Worm (Caenorhabditis elegans) whole organism, L4 larva: ENCODE data around the gene str-156.
"Not testable (repeated sequence)": the region's sequence is repeated elsewhere in the genome, so short reads cannot be mapped to it uniquely, and the experiment has no call there.

Source experiments
- F10B5.3 ChIP-seq: sonication (generic microtip); optimal IDR thresholded peaks from 2 replicates; lab custom pipeline; 2016; ENCODE audit warnings: mild to moderate bottlenecking, missing genetic modification characterization, missing compliant biosample characterization
- F26F4.8 ChIP-seq: fragments of 200-800 bp; sonication (Bioruptor generic); conservative IDR thresholded peaks from 2 replicates; pipeline ENCODE4 v1.3.6; 2022; ENCODE audit warnings: missing genetic modification characterization, missing compliant biosample characterization
- F49E8.2 ChIP-seq: sonication (generic microtip); optimal IDR thresholded peaks from 2 replicates; lab custom pipeline; 2016; ENCODE audit warnings: missing compliant biosample characterization, mild to moderate bottlenecking, missing genetic modification characterization, borderline replicate concordance
- Y48G9A.11 ChIP-seq: fragments of 200-800 bp; sonication (Bioruptor generic); IDR thresholded peaks from 2 replicates; pipeline ENCODE4 v1.3.6; 2022; ENCODE audit warnings: missing genetic modification reagents, missing genetic modification characterization, missing compliant biosample characterization
- ZK337.2 ChIP-seq: fragments of 200-800 bp; sonication (Bioruptor generic); IDR thresholded peaks from 2 replicates; pipeline ENCODE4 v1.3.6; 2022; ENCODE audit warnings: missing genetic modification reagents, missing genetic modification characterization, missing compliant biosample characterization
- aly-2 ChIP-seq: sonication (generic microtip); optimal IDR thresholded peaks from 2 replicates; lab custom pipeline; 2018; ENCODE audit warnings: missing biosample characterization, missing genetic modification characterization
- ama-1 ChIP-seq: fragments of 150-350 bp; optimal IDR thresholded peaks from 2 replicates; lab custom pipeline; 2014; ENCODE audit warnings: inconsistent platforms, mixed read lengths
- arid-1 ChIP-seq: fragments of 200-800 bp; sonication (Bioruptor generic); conservative IDR thresholded peaks from 2 replicates; pipeline ENCODE4 v1.3.6; 2022; ENCODE audit warnings: missing genetic modification reagents, missing genetic modification characterization, missing compliant biosample characterization
- attf-4 ChIP-seq: sonication (generic microtip); optimal IDR thresholded peaks from 3 replicates; lab custom pipeline; 2017; ENCODE audit warnings: missing biosample characterization, missing genetic modification characterization
- ceh-28 ChIP-seq: fragments of 150-350 bp; optimal IDR thresholded peaks from 2 replicates; lab custom pipeline; 2014; ENCODE audit warnings: missing biosample characterization, missing genetic modification reagents, missing genetic modification characterization
- ceh-44 ChIP-seq: fragments of 200-800 bp; sonication (Bioruptor generic); IDR thresholded peaks from 2 replicates; pipeline ENCODE4 v1.3.6; 2022; ENCODE audit warnings: missing genetic modification reagents, missing genetic modification characterization, missing compliant biosample characterization
- ceh-62 ChIP-seq: sonication (generic microtip); optimal IDR thresholded peaks from 2 replicates; lab custom pipeline; 2017; ENCODE audit warnings: missing biosample characterization, missing genetic modification characterization
- duxl-1 ChIP-seq: sonication (generic microtip); optimal IDR thresholded peaks from 2 replicates; lab custom pipeline; 2016; ENCODE audit warnings: mild to moderate bottlenecking, missing genetic modification characterization, moderate library complexity, missing compliant biosample characterization; ENCODE audit not compliant: poor library complexity
- egl-43 ChIP-seq: fragments of 200-800 bp; sonication (Bioruptor generic); IDR thresholded peaks from 2 replicates; pipeline ENCODE4 v1.3.6; 2022; ENCODE audit warnings: missing genetic modification reagents, missing genetic modification characterization, missing compliant biosample characterization
- fkh-10 ChIP-seq: fragments of 150-350 bp; optimal IDR thresholded peaks from 2 replicates; lab custom pipeline; 2014; ENCODE audit warnings: missing biosample characterization, missing genetic modification reagents, missing genetic modification characterization
- hif-1 ChIP-seq, 2 experiments: sonication (generic microtip); optimal IDR thresholded peaks; 2 replicates each; lab custom pipeline; 2016 to 2017; ENCODE audit warnings: missing compliant biosample characterization in 2 of 2, missing genetic modification characterization in 2 of 2, missing genetic modification reagents in 2 of 2, missing genotype in 2 of 2, mild to moderate bottlenecking in 1 of 2
- hlh-30 ChIP-seq: sonication (generic microtip); optimal IDR thresholded peaks from 2 replicates; lab custom pipeline; 2017; ENCODE audit warnings: antibody characterized with exemption, mild to moderate bottlenecking, missing genetic modification characterization, missing compliant biosample characterization; ENCODE audit not compliant: insufficient read depth
- lir-3 ChIP-seq: sonication (generic microtip); optimal IDR thresholded peaks from 2 replicates; lab custom pipeline; 2016; ENCODE audit warnings: mild to moderate bottlenecking, missing genetic modification characterization, missing compliant biosample characterization
- mxl-2 ChIP-seq: fragments of 200-800 bp; sonication (Bioruptor generic); conservative IDR thresholded peaks from 2 replicates; pipeline ENCODE4 v1.3.6; 2022; ENCODE audit warnings: missing genetic modification reagents, missing genetic modification characterization, missing compliant biosample characterization
- nhr-11 ChIP-seq: fragments of 150-350 bp; optimal IDR thresholded peaks from 2 replicates; lab custom pipeline; 2014; ENCODE audit warnings: missing biosample characterization, missing genetic modification characterization
- nhr-111 ChIP-seq: fragments of 200-800 bp; sonication (Bioruptor generic); optimal IDR thresholded peaks from 2 replicates; lab custom pipeline; 2018; ENCODE audit warnings: mild to moderate bottlenecking, missing genetic modification characterization, missing compliant biosample characterization
- nhr-28 ChIP-seq: fragments of 150-350 bp; optimal IDR thresholded peaks from 2 replicates; lab custom pipeline; 2014; ENCODE audit warnings: missing biosample characterization, missing genetic modification characterization
- nhr-42 ChIP-seq: fragments of 200-800 bp; sonication (Bioruptor generic); IDR thresholded peaks from 2 replicates; pipeline ENCODE4 v1.3.6; 2022; ENCODE audit warnings: missing genetic modification characterization, missing compliant biosample characterization
- nhr-76 ChIP-seq: fragments of 150-350 bp; optimal IDR thresholded peaks from 2 replicates; lab custom pipeline; 2014; ENCODE audit warnings: missing biosample characterization, missing genetic modification characterization
- nhr-77 ChIP-seq: fragments of 150-350 bp; optimal IDR thresholded peaks from 2 replicates; lab custom pipeline; 2014; ENCODE audit warnings: missing biosample characterization, missing genetic modification characterization
- pha-4 ChIP-seq, 2 experiments: fragments of 150-350 bp in 1 of 2; fragments of 200-800 bp in 1 of 2; sonication (Bioruptor generic) in 1 of 2; IDR thresholded peaks in 1 of 2; optimal IDR thresholded peaks in 1 of 2; 2 replicates each; pipeline versions ENCODE4 v1.3.6 to Lab custom; 2014 to 2022; ENCODE audit warnings: missing genetic modification characterization in 2 of 2, missing genetic modification reagents in 2 of 2, missing biosample characterization in 1 of 2, missing compliant biosample characterization in 1 of 2
- php-3 ChIP-seq: fragments of 200-800 bp; sonication (Bioruptor generic); IDR thresholded peaks from 2 replicates; pipeline ENCODE4 v1.3.6; 2022; ENCODE audit warnings: missing genetic modification reagents, missing genetic modification characterization, missing compliant biosample characterization
- pqm-1 ChIP-seq: sonication (generic microtip); optimal IDR thresholded peaks from 2 replicates; lab custom pipeline; 2017; ENCODE audit warnings: missing biosample characterization, missing genetic modification characterization
- set-16 ChIP-seq: fragments of 200-800 bp; sonication (Bioruptor generic); IDR thresholded peaks from 2 replicates; pipeline ENCODE4 v1.3.6; 2022; ENCODE audit warnings: missing genetic modification reagents, missing genetic modification characterization, missing compliant biosample characterization
- snpc-1.2 ChIP-seq: fragments of 200-800 bp; sonication (Bioruptor generic); IDR thresholded peaks from 2 replicates; pipeline ENCODE4 v1.3.6; 2022; ENCODE audit warnings: missing genetic modification reagents, missing genetic modification characterization, missing compliant biosample characterization
- tra-1 ChIP-seq: fragments of 200-800 bp; sonication (Bioruptor generic); IDR thresholded peaks from 2 replicates; pipeline ENCODE4 v1.3.6; 2022; ENCODE audit warnings: missing genetic modification reagents, missing genetic modification characterization, missing compliant biosample characterization
- unc-39 ChIP-seq: sonication (generic microtip); optimal IDR thresholded peaks from 2 replicates; lab custom pipeline; 2017; ENCODE audit warnings: missing biosample characterization, missing genetic modification characterization
- unc-62 ChIP-seq, 3 experiments: fragments of 150-350 bp in 1 of 3; sonication (generic microtip); optimal IDR thresholded peaks in 2 of 3; peaks in 1 of 3; 1 replicate in 1 of 3; 2 replicates in 2 of 3; lab custom pipeline; 2014 to 2017; ENCODE audit warnings: missing biosample characterization in 3 of 3, missing genetic modification characterization in 3 of 3, missing genetic modification reagents in 3 of 3, missing genotype in 1 of 3
- zfp-3 ChIP-seq: fragments of 200-800 bp; sonication (Bioruptor generic); conservative IDR thresholded peaks from 2 replicates; pipeline ENCODE4 v1.3.6; 2022; ENCODE audit warnings: missing genetic modification reagents, missing genetic modification characterization, missing compliant biosample characterization
- zip-11 ChIP-seq: fragments of 200-800 bp; sonication (Bioruptor generic); IDR thresholded peaks from 2 replicates; pipeline ENCODE4 v1.3.6; 2022; ENCODE audit warnings: missing genetic modification characterization, missing compliant biosample characterization
- zip-2 ChIP-seq: fragments of 150-350 bp; optimal IDR thresholded peaks from 2 replicates; lab custom pipeline; 2014; ENCODE audit warnings: missing biosample characterization, missing genetic modification characterization
- ztf-7 ChIP-seq: fragments of 150-350 bp; optimal IDR thresholded peaks from 2 replicates; lab custom pipeline; 2014; ENCODE audit warnings: missing biosample characterization, missing genetic modification characterization

Gene str-156

DNA sequence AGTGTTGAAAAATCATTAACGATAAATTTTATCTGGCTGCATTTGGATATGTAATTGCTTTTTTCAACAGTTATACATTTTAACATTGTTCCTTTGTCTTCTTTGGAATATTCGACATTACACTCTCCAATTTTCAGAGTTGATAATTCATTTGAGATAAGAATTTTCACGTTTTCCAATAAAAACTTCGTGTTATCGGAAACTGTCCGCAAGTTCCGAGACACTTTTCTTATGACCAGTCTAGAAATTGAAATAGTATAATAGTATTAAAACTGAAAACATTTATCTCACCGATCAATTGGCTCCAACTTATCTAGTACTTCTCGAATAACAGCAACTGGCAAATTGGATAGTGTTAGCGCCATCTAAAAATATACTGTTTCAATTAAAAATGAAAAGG is 24.5 kb downstream of the str-156 start, which contains the start of gene fbxa-86:
fbxa-86 (minus strand) TSS at position 367 of the 400 bp plus-strand sequence.
- no peak for TF ChIP-seq tra-1 (GFP tag; lab: Robert Waterston, UW)
- TF ChIP-seq pqm-1 (tag; lab: Kevin White, UChicago) = peak; percentile 9
- TF ChIP-seq unc-62 (GFP tag; optimal IDR thresholded peaks at IDR 0.05 in 1 of 2; lab: Kevin White, UChicago) = peak in 1 of 2 experiments; percentile 7
- TF ChIP-seq unc-62 (tag; optimal IDR thresholded peaks at IDR 0.05; lab: Kevin White, UChicago) = no peak

DNA sequence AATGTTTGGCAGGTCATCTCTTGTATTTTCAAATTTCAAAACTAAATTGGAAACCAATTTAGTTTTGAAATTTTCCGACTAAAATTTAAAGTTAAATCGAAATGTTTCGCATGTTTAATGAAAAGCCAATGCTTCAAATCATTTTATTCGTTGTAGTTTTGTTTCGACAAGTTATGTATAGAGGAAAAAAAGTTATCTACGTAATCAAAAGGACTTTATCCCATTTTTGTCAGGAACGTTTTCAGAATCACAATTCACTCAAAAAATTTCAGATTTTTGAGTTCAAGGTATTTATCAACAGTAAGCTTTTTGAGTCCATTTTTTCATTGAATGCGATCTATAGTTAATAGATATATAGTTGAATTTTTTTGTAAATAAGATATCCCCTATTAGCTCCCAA is 25.5 kb downstream of the str-156 start, which contains the start of gene str-168:
str-168 (plus strand) TSS at position 301 of the 400 bp plus-strand sequence.
- TF ChIP-seq php-3 (no peak), ZK337.2 (GFP tag; lab: Robert Waterston, UW) (no peak), fkh-10 (GFP tag; lab: Kevin White, UChicago) (no peak), duxl-1 (tag; lab: Kevin White, UChicago) (no peak), mxl-2 (GFP tag; lab: Robert Waterston, UW) (no peak), hlh-30 (tag; lab: Kevin White, UChicago) (no peak)

DNA sequence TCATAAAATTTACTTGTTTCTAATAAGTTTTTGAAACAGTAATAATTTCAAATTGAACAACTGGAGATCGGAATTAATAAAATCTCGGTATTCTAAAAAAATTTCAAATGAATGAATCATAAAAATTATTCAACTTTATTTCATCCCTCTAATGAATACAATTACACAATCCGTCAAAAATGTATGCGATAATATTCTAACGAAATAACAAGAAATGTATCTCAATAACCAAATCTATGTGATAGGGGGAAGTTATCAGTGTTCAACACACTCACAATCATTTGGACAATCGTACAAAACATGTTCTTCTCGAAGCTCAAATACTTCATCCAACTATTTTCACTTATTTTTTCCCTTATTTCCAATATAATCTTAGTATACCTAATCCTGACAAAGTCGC is 28.5 kb downstream of the str-156 start, which contains the start of gene Y9C9A.5:
Y9C9A.5 (plus strand) TSS at position 301 of the 400 bp plus-strand sequence.
- TF ChIP-seq php-3 (no peak), F10B5.3 (no peak), attf-4 (tag; lab: Kevin White, UChicago) (no peak), nhr-28 (tag; lab: Kevin White, UChicago) (no peak), ama-1 (no peak), nhr-76 (tag; lab: Kevin White, UChicago) (no peak), unc-62 (GFP tag; optimal IDR thresholded peaks at IDR 0.05 in 1 of 2; lab: Kevin White, UChicago) (no peak), unc-62 (tag; optimal IDR thresholded peaks at IDR 0.05; lab: Kevin White, UChicago) (no peak), ceh-28 (tag; lab: Kevin White, UChicago) (no peak), ztf-7 (tag; lab: Kevin White, UChicago) (no peak), F49E8.2 (tag; lab: Kevin White, UChicago) (no peak), nhr-77 (tag; lab: Kevin White, UChicago) (no peak), nhr-111 (GFP tag; lab: Kevin White, UChicago) (no peak), ZK337.2 (GFP tag; lab: Robert Waterston, UW) (no peak), set-16 (GFP tag; lab: Robert Waterston, UW) (no peak), aly-2 (tag; lab: Kevin White, UChicago) (no peak), nhr-11 (tag; lab: Kevin White, UChicago) (no peak), egl-43 (GFP tag; lab: Robert Waterston, UW) (no peak), unc-39 (tag; lab: Kevin White, UChicago) (no peak)

DNA sequence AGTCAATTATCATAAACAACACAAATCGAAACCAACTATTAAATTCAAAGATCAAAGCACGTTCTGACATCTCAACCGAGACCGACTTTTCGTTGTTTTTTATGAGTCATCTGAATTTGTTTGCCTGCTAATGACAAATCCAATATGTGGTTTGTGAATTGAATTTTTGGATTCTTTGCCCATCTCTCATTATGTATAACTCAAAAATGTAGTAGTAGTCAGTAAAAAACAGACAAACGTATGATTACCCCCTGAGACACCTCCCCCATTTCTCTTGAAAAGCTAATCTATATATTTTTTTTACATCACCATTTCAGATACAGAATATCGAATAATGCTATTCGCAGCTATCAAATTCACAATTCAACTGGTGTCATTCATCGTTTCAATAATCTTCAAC is 32.6 kb downstream of the str-156 start, which contains the start of gene str-169:
str-169 (plus strand) TSS at position 301 of the 400 bp plus-strand sequence.
- TF ChIP-seq Y48G9A.11 (no peak), nhr-42 (no peak), ceh-44 (GFP tag; lab: Robert Waterston, UW) (no peak), hif-1 (tag; optimal IDR thresholded peaks at IDR 0.05; lab: Kevin White, UChicago) (no peak), ceh-62 (tag; lab: Kevin White, UChicago) (no peak), zip-2 (tag; lab: Kevin White, UChicago) (no peak), zip-11 (GFP tag; lab: Robert Waterston, UW) (no peak), lir-3 (tag; lab: Kevin White, UChicago) (no peak)

DNA sequence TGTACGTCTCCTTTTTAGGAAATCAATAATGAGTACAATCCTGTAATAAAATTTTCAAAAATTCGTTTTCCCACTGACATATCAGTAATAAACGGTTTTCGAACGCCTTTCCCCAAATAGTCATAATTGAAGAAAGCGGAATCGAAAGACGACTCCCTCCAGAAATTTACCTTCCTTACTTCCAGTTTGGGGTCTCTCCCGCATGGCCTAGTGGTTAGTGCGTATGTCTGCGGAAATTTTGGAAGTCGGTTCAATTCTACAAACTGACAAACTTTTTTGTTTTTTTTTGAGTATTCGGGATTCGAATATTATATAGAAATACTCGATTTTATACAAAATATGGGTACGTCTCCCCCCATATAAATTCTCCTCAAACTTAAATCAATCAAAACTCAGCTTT is 36.5 kb downstream of the str-156 start:
- TF ChIP-seq snpc-1.2 (GFP tag; lab: Robert Waterston, UW) (peak; percentile 96), pha-4 (GFP tag; IDR thresholded peaks at IDR 0.05; lab: Robert Waterston, UW) (peak; percentile 88; the same call in 1 of the 2 replicates), zfp-3 (GFP tag; lab: Robert Waterston, UW) (peak; percentile 52; the same call in 1 of the 2 replicates), F26F4.8 (GFP tag; lab: Robert Waterston, UW) (peak; percentile 89), arid-1 (GFP tag; lab: Robert Waterston, UW) (peak; percentile 82)
- not testable (repeated sequence) for TF ChIP-seq pha-4 (tag; optimal IDR thresholded peaks at IDR 0.05; lab: Kevin White, UChicago)
- TF ChIP-seq, all 104 proteins: peak for 5; not testable (repeated sequence) for 99
